Worm (Caenorhabditis elegans) whole organism, young adult: ENCODE measurements around the gene T01C4.8.

ENCODE experiments used
- akir-1 ChIP-seq: fragments of 200-800 bp; sonication (Bioruptor generic); optimal IDR thresholded peaks from 2 replicates; lab custom pipeline; 2018; ENCODE audit warnings: mild to moderate bottlenecking, missing genetic modification characterization, moderate library complexity, missing compliant biosample characterization
- aptf-2 ChIP-seq: fragments of 200-800 bp; sonication (Bioruptor generic); conservative IDR thresholded peaks from 2 replicates; pipeline ENCODE4 v1.3.6; 2022; ENCODE audit warnings: missing genetic modification reagents, missing genetic modification characterization, missing compliant biosample characterization
- atf-7 ChIP-seq: sonication (generic microtip); optimal IDR thresholded peaks from 2 replicates; lab custom pipeline; 2017; ENCODE audit warnings: mild to moderate bottlenecking, missing genetic modification characterization, missing compliant biosample characterization
- attf-3 ChIP-seq: fragments of 200-800 bp; sonication (Bioruptor generic); conservative IDR thresholded peaks from 2 replicates; pipeline ENCODE4 v1.3.6; 2022; ENCODE audit warnings: missing genetic modification reagents, missing genetic modification characterization, missing compliant biosample characterization
- bed-2 ChIP-seq: fragments of 200-800 bp; sonication (Bioruptor generic); IDR thresholded peaks from 2 replicates; pipeline ENCODE4 v1.3.6; 2022; ENCODE audit warnings: missing genetic modification reagents, missing genetic modification characterization, missing compliant biosample characterization
- ceh-91 ChIP-seq: fragments of 200-800 bp; sonication (Bioruptor generic); IDR thresholded peaks from 2 replicates; pipeline ENCODE4 v1.3.6; 2022; ENCODE audit warnings: missing genetic modification reagents, missing genetic modification characterization, missing compliant biosample characterization
- fkh-3 ChIP-seq: sonication (generic microtip); optimal IDR thresholded peaks from 2 replicates; lab custom pipeline; 2016; ENCODE audit warnings: mild to moderate bottlenecking, missing genetic modification characterization, missing compliant biosample characterization
- hlh-26 ChIP-seq: fragments of 200-800 bp; sonication (Bioruptor generic); conservative IDR thresholded peaks from 2 replicates; pipeline ENCODE4 v1.3.6; 2022; ENCODE audit warnings: missing genetic modification reagents, missing genetic modification characterization, missing compliant biosample characterization
- nhr-179 ChIP-seq: sonication (generic microtip); optimal IDR thresholded peaks from 2 replicates; lab custom pipeline; 2016; ENCODE audit warnings: mild to moderate bottlenecking, missing genetic modification characterization, missing compliant biosample characterization
- nhr-27 ChIP-seq: fragments of 200-800 bp; sonication (Bioruptor generic); optimal IDR thresholded peaks from 2 replicates; lab custom pipeline; 2018; ENCODE audit warnings: mild to moderate bottlenecking, missing genetic modification characterization, moderate library complexity, missing compliant biosample characterization
- unc-130 ChIP-seq: sonication (generic microtip); optimal IDR thresholded peaks from 2 replicates; lab custom pipeline; 2016; ENCODE audit warnings: missing genetic modification reagents, missing genetic modification characterization, missing compliant biosample characterization
- zim-3 ChIP-seq: sonication (generic microtip); optimal IDR thresholded peaks from 2 replicates; lab custom pipeline; 2017; ENCODE audit warnings: mild to moderate bottlenecking, missing genetic modification characterization, moderate library complexity, missing compliant biosample characterization
- ztf-26 ChIP-seq: sonication (generic microtip); optimal IDR thresholded peaks from 2 replicates; lab custom pipeline; 2017; ENCODE audit warnings: missing genetic modification characterization, missing compliant biosample characterization

- TF ChIP-seq atf-7 (no peak), bed-2 (GFP tag; lab: Robert Waterston, UW) (no peak), nhr-27 (no peak), zim-3 (tag; lab: Kevin White, UChicago) (no peak), aptf-2 (GFP tag; lab: Robert Waterston, UW) (no peak), nhr-179 (tag; lab: Kevin White, UChicago) (no peak), akir-1 (GFP tag; lab: Kevin White, UChicago) (no peak), fkh-3 (no peak), ztf-26 (no peak), hlh-26 (GFP tag; lab: Robert Waterston, UW) (no peak), unc-130 (GFP tag; lab: Kevin White, UChicago) (no peak), ceh-91 (GFP tag; lab: Robert Waterston, UW) (no peak), attf-3 (GFP tag; lab: Robert Waterston, UW) (no peak)
Observed at ce11 chrV:7141864-7142263, 12.5 kb upstream of the T01C4.8 start, which contains the start of gene ugt-40.
